Fruit fly (Drosophila melanogaster) whole organism, prepupa: Measurements from ENCODE around the gene ome.

Experiments used
- CG10669 ChIP-seq: fragments of 200-800 bp; sonication (Bioruptor generic); optimal IDR thresholded peaks from 3 replicates; lab custom pipeline; 2018; ENCODE audit warnings: missing biosample characterization, mild to moderate bottlenecking, missing genetic modification characterization, moderate library complexity
- CG31627 ChIP-seq: fragments of 200-800 bp; sonication (Bioruptor generic); optimal IDR thresholded peaks from 3 replicates; lab custom pipeline; 2016; ENCODE audit warnings: missing biosample characterization, missing genetic modification characterization
- OdsH ChIP-seq: fragments of 200-800 bp; sonication (Bioruptor generic); optimal IDR thresholded peaks from 3 replicates; lab custom pipeline; 2016; ENCODE audit warnings: missing biosample characterization, missing genetic modification characterization
- achi ChIP-seq: fragments of 200-800 bp; sonication (Bioruptor generic); optimal IDR thresholded peaks from 3 replicates; lab custom pipeline; 2016; ENCODE audit warnings: missing biosample characterization, missing genetic modification characterization
- topi ChIP-seq: fragments of 200-800 bp; sonication (Bioruptor generic); optimal IDR thresholded peaks from 3 replicates; lab custom pipeline; 2016; ENCODE audit warnings: missing biosample characterization, missing genetic modification characterization

- TF ChIP-seq achi (GFP tag; lab: Kevin White, UChicago) (no peak), CG10669 (no peak), OdsH (GFP tag; lab: Kevin White, UChicago) (no peak), topi (GFP tag; lab: Kevin White, UChicago) (no peak), CG31627 (GFP tag; lab: Kevin White, UChicago) (no peak)
Observed at dm6 chr3L:14655178-14655577, 17.5 kb upstream of the ome start.
